Fruit fly (Drosophila melanogaster): ENCODE measurements around the gene brun.

dm6 chr2L:20673737-20674461 lies 17.9 kb upstream of the brun start:
- TF ChIP-seq psq (optimal IDR thresholded peaks at IDR 0.05) (no peak), usp (GFP tag; optimal IDR thresholded peaks at IDR 0.05) (no peak), EcR (GFP tag; optimal IDR thresholded peaks at IDR 0.05) (no peak), Dll (optimal IDR thresholded peaks at IDR 0.05) (no peak), CG8478 (optimal IDR thresholded peaks at IDR 0.05) (no peak), pan (optimal IDR thresholded peaks at IDR 0.05) (no peak)
